Fruit fly (Drosophila melanogaster) whole organism, prepupa: Measurements from ENCODE around the gene CG6696.
A peak's percentile ranks its signal among the peaks of the same experiment; 100 is the strongest.

Experiments
- Blimp-1 ChIP-seq: fragments of 200-800 bp; sonication (Bioruptor generic); optimal IDR thresholded peaks from 3 replicates; lab custom pipeline; 2017; ENCODE audit warnings: missing biosample characterization, missing genetic modification characterization, mild to moderate bottlenecking, moderate library complexity, missing genetic modification reagents
- CG10631 ChIP-seq: fragments of 200-800 bp; sonication (Bioruptor generic); optimal IDR thresholded peaks from 2 replicates; lab custom pipeline; 2016; ENCODE audit warnings: missing biosample characterization, missing genetic modification characterization
- CG10669 ChIP-seq: fragments of 200-800 bp; sonication (Bioruptor generic); optimal IDR thresholded peaks from 3 replicates; lab custom pipeline; 2018; ENCODE audit warnings: missing biosample characterization, mild to moderate bottlenecking, missing genetic modification characterization, moderate library complexity
- CG11762 ChIP-seq: fragments of 200-800 bp; sonication (Bioruptor generic); optimal IDR thresholded peaks from 3 replicates; lab custom pipeline; 2016; ENCODE audit warnings: missing biosample characterization, missing genetic modification characterization; ENCODE audit not compliant: insufficient read depth
- CG1621 ChIP-seq: fragments of 200-800 bp; sonication (Bioruptor generic); optimal IDR thresholded peaks from 3 replicates; lab custom pipeline; 2018; ENCODE audit warnings: missing biosample characterization, mild to moderate bottlenecking, missing genetic modification characterization
- CG34406 ChIP-seq: fragments of 200-800 bp; sonication (Bioruptor generic); optimal IDR thresholded peaks from 3 replicates; lab custom pipeline; 2016; ENCODE audit warnings: missing biosample characterization, missing genetic modification characterization
- CG3919 ChIP-seq: fragments of 200-800 bp; sonication (Bioruptor generic); optimal IDR thresholded peaks from 3 replicates; lab custom pipeline; 2016; ENCODE audit warnings: missing biosample characterization, missing genetic modification characterization
- CG4318 ChIP-seq: fragments of 200-800 bp; sonication (Bioruptor generic); optimal IDR thresholded peaks from 3 replicates; lab custom pipeline; 2017; ENCODE audit warnings: missing biosample characterization, mild to moderate bottlenecking, missing genetic modification characterization
- CG6163 ChIP-seq: fragments of 200-800 bp; sonication (Bioruptor generic); IDR thresholded peaks from 3 replicates; pipeline ENCODE4 v1.3.6; 2022; ENCODE audit warnings: missing biosample characterization, missing genetic modification characterization
- CG6276 ChIP-seq: fragments of 200-800 bp; sonication (Bioruptor generic); optimal IDR thresholded peaks from 2 replicates; lab custom pipeline; 2017; ENCODE audit warnings: missing biosample characterization, mild to moderate bottlenecking, missing genetic modification characterization
- CG6792 ChIP-seq: fragments of 200-800 bp; sonication (Bioruptor generic); optimal IDR thresholded peaks from 3 replicates; lab custom pipeline; 2016; ENCODE audit warnings: missing biosample characterization, missing genetic modification characterization
- CG6808 ChIP-seq: fragments of 200-800 bp; sonication (Bioruptor generic); optimal IDR thresholded peaks from 3 replicates; lab custom pipeline; 2017; ENCODE audit warnings: missing biosample characterization, missing genetic modification characterization, mild to moderate bottlenecking, moderate library complexity, missing genetic modification reagents
- CG7368 ChIP-seq: fragments of 200-800 bp; sonication (Bioruptor generic); optimal IDR thresholded peaks from 3 replicates; lab custom pipeline; 2016; ENCODE audit warnings: missing biosample characterization, missing genetic modification characterization
- CG8119 ChIP-seq: fragments of 200-800 bp; sonication (Bioruptor generic); IDR thresholded peaks from 3 replicates; pipeline ENCODE4 v1.3.6; 2022; ENCODE audit warnings: missing biosample characterization, missing genetic modification characterization
- CG8319 ChIP-seq: fragments of 200-800 bp; sonication (Bioruptor generic); optimal IDR thresholded peaks from 3 replicates; lab custom pipeline; 2016; ENCODE audit warnings: missing biosample characterization, missing genetic modification characterization
- CG9139 ChIP-seq: fragments of 200-800 bp; sonication (Bioruptor generic); optimal IDR thresholded peaks from 3 replicates; lab custom pipeline; 2017; ENCODE audit warnings: missing biosample characterization, mild to moderate bottlenecking, missing genetic modification characterization
- Eip78C ChIP-seq: fragments of 200-800 bp; sonication (Bioruptor generic); peaks from one replicate; lab custom pipeline; 2016; ENCODE audit warnings: missing biosample characterization, missing genetic modification characterization
- Eip93F ChIP-seq: fragments of 200-800 bp; sonication (Bioruptor generic); optimal IDR thresholded peaks from 2 replicates; lab custom pipeline; 2016; ENCODE audit warnings: missing biosample characterization, mild to moderate bottlenecking, missing genetic modification characterization
- Ets21C ChIP-seq: fragments of 200-800 bp; sonication (Bioruptor generic); optimal IDR thresholded peaks from 3 replicates; lab custom pipeline; 2016; ENCODE audit warnings: missing biosample characterization, missing genetic modification characterization
- Ets96B ChIP-seq: fragments of 200-800 bp; optimal IDR thresholded peaks from 2 replicates; lab custom pipeline; 2019; ENCODE audit warnings: missing biosample characterization, mild to moderate bottlenecking, missing genetic modification characterization, moderate library complexity
- Gug ChIP-seq: fragments of 200-800 bp; sonication (Bioruptor generic); IDR thresholded peaks from 2 replicates; pipeline ENCODE4 v1.3.6; 2022; ENCODE audit warnings: missing biosample characterization, missing genetic modification characterization
- Hr38 ChIP-seq: sonication (Bioruptor generic); optimal IDR thresholded peaks from 2 replicates; lab custom pipeline; 2016; ENCODE audit warnings: missing biosample characterization, missing genetic modification characterization
- Lpt ChIP-seq: fragments of 200-800 bp; sonication (Bioruptor generic); optimal IDR thresholded peaks from 3 replicates; lab custom pipeline; 2016; ENCODE audit warnings: missing biosample characterization, missing genetic modification characterization
- Met ChIP-seq: fragments of 200-800 bp; sonication (Bioruptor generic); optimal IDR thresholded peaks from 3 replicates; lab custom pipeline; 2016; ENCODE audit warnings: missing biosample characterization, missing genetic modification characterization
- OdsH ChIP-seq: fragments of 200-800 bp; sonication (Bioruptor generic); optimal IDR thresholded peaks from 3 replicates; lab custom pipeline; 2016; ENCODE audit warnings: missing biosample characterization, missing genetic modification characterization
- Smox ChIP-seq: fragments of 200-800 bp; sonication (Bioruptor generic); optimal IDR thresholded peaks from 3 replicates; lab custom pipeline; 2016; ENCODE audit warnings: missing biosample characterization, missing genetic modification characterization
- Sox14 ChIP-seq: fragments of 200-800 bp; sonication (Bioruptor generic); optimal IDR thresholded peaks from 3 replicates; lab custom pipeline; 2016; ENCODE audit warnings: missing biosample characterization, missing genetic modification characterization
- achi ChIP-seq: fragments of 200-800 bp; sonication (Bioruptor generic); optimal IDR thresholded peaks from 3 replicates; lab custom pipeline; 2016; ENCODE audit warnings: missing biosample characterization, missing genetic modification characterization
- acj6 ChIP-seq: fragments of 200-800 bp; sonication (Bioruptor generic); optimal IDR thresholded peaks from 3 replicates; lab custom pipeline; 2016; ENCODE audit warnings: missing biosample characterization, missing genetic modification characterization
- cyc ChIP-seq: fragments of 200-800 bp; sonication (Bioruptor generic); optimal IDR thresholded peaks from 3 replicates; lab custom pipeline; 2016; ENCODE audit warnings: missing biosample characterization, missing genetic modification characterization
- dac ChIP-seq: fragments of 200-800 bp; sonication (Bioruptor generic); optimal IDR thresholded peaks from 2 replicates; lab custom pipeline; 2017; ENCODE audit warnings: missing biosample characterization, mild to moderate bottlenecking, missing genetic modification characterization
- dsx ChIP-seq: fragments of 200-800 bp; optimal IDR thresholded peaks from 3 replicates; lab custom pipeline; 2019; ENCODE audit warnings: missing biosample characterization, mild to moderate bottlenecking, missing genetic modification characterization, moderate library complexity; ENCODE audit not compliant: poor library complexity, severe bottlenecking
- esn ChIP-seq: fragments of 200-800 bp; sonication (Bioruptor generic); optimal IDR thresholded peaks from 2 replicates; lab custom pipeline; 2016; ENCODE audit warnings: missing biosample characterization, mild to moderate bottlenecking, missing genetic modification characterization, moderate library complexity
- fkh ChIP-seq: fragments of 200-800 bp; sonication (Bioruptor generic); optimal IDR thresholded peaks from 3 replicates; lab custom pipeline; 2017; ENCODE audit warnings: missing biosample characterization, mild to moderate bottlenecking, missing genetic modification characterization, moderate library complexity
- lz ChIP-seq: fragments of 200-800 bp; sonication (Bioruptor generic); optimal IDR thresholded peaks from 3 replicates; lab custom pipeline; 2016; ENCODE audit warnings: missing biosample characterization, missing genetic modification characterization
- net ChIP-seq: fragments of 200-800 bp; sonication (Bioruptor generic); optimal IDR thresholded peaks from 3 replicates; lab custom pipeline; 2016; ENCODE audit warnings: missing biosample characterization, missing genetic modification characterization
- pdm3 ChIP-seq: fragments of 200-800 bp; sonication (Bioruptor generic); optimal IDR thresholded peaks from 3 replicates; lab custom pipeline; 2016; ENCODE audit warnings: missing biosample characterization, missing genetic modification characterization
- salr ChIP-seq, 2 experiments: fragments of 200-800 bp; sonication (Bioruptor generic); optimal IDR thresholded peaks; 3 replicates each; lab custom pipeline; 2016 to 2018; ENCODE audit warnings: missing biosample characterization in 2 of 2, missing genetic modification characterization in 2 of 2, mild to moderate bottlenecking in 1 of 2
- spab ChIP-seq: fragments of 200-800 bp; sonication (Bioruptor generic); optimal IDR thresholded peaks from 2 replicates; lab custom pipeline; 2017; ENCODE audit warnings: missing biosample characterization, mild to moderate bottlenecking, missing genetic modification characterization, missing genetic modification reagents
- ss ChIP-seq, 2 experiments: fragments of 200-800 bp; sonication (Bioruptor generic); optimal IDR thresholded peaks; 2 replicates in 1 of 2; 3 replicates in 1 of 2; lab custom pipeline; 2017 to 2018; ENCODE audit warnings: mild to moderate bottlenecking in 2 of 2, missing biosample characterization in 2 of 2, missing genetic modification characterization in 2 of 2, moderate library complexity in 1 of 2
- svp ChIP-seq: fragments of 200-800 bp; sonication (Bioruptor generic); peaks from one replicate; lab custom pipeline; 2016; ENCODE audit warnings: missing biosample characterization, missing genetic modification characterization
- topi ChIP-seq: fragments of 200-800 bp; sonication (Bioruptor generic); optimal IDR thresholded peaks from 3 replicates; lab custom pipeline; 2016; ENCODE audit warnings: missing biosample characterization, missing genetic modification characterization
- vri ChIP-seq: fragments of 200-800 bp; sonication (Bioruptor generic); optimal IDR thresholded peaks from 3 replicates; lab custom pipeline; 2016; ENCODE audit warnings: missing biosample characterization, mild to moderate bottlenecking, missing genetic modification characterization

The CG6696 gene

dm6 chrX:18684504-18684903 is 22.6 kb upstream of the CG6696 start:
- TF ChIP-seq Sox14 (GFP tag; lab: Kevin White, UChicago) (no peak), dsx (GFP tag; lab: Kevin White, UChicago) (peak; percentile 78), CG1621 (peak; percentile 17), Blimp-1 (GFP tag; lab: Kevin White, UChicago) (no peak), Gug (GFP tag; lab: Robert Waterston, UW) (no peak), acj6 (GFP tag; lab: Kevin White, UChicago) (no peak), Smox (no peak), Eip78C (peak; percentile 35), Eip93F (GFP tag; lab: Kevin White, UChicago) (no peak), esn (GFP tag; lab: Kevin White, UChicago) (no peak), ss (GFP tag; optimal IDR thresholded peaks at IDR 0.05; lab: Kevin White, UChicago) (peak in 1 of 2 experiments; percentile 81)
- TF ChIP-seq, all 60 proteins: peak for 4

- no peak for TF ChIP-seq CG10631 (GFP tag; lab: Kevin White, UChicago)
- no peak for TF ChIP-seq CG6276
- no peak for TF ChIP-seq achi (GFP tag; lab: Kevin White, UChicago)
- TF ChIP-seq acj6 (GFP tag; lab: Kevin White, UChicago), result no peak
- TF ChIP-seq, all 60 proteins: peak for 0
Measured at dm6 chrX:18682815-18683214, 20.9 kb upstream of the CG6696 start.

dm6 chrX:18681410-18681809 is 19.5 kb upstream of the CG6696 start:
- TF ChIP-seq Eip78C, result peak; percentile 5
- TF ChIP-seq dsx (GFP tag; lab: Kevin White, UChicago), result no peak
- TF ChIP-seq Eip93F (GFP tag; lab: Kevin White, UChicago), result no peak
- TF ChIP-seq, all 60 proteins: peak for 1

dm6 chrX:18678876-18679275 is 16.9 kb upstream of the CG6696 start:
- peak; percentile 34 for TF ChIP-seq acj6 (GFP tag; lab: Kevin White, UChicago)
- no peak for TF ChIP-seq CG9139 (GFP tag; lab: Kevin White, UChicago)
- TF ChIP-seq fkh (GFP tag; lab: Kevin White, UChicago), result no peak
- no peak for TF ChIP-seq CG10669 (GFP tag; lab: Kevin White, UChicago)
- peak; percentile 48 for TF ChIP-seq svp (GFP tag; lab: Kevin White, UChicago)
- no peak for TF ChIP-seq Eip93F (GFP tag; lab: Kevin White, UChicago)
- no peak for TF ChIP-seq Lpt (GFP tag; lab: Kevin White, UChicago)
- TF ChIP-seq CG11762 (GFP tag; lab: Kevin White, UChicago), result no peak
- TF ChIP-seq Smox, result peak; percentile 10
- peak; percentile 36 for TF ChIP-seq OdsH (GFP tag; lab: Kevin White, UChicago)
- TF ChIP-seq Gug (GFP tag; lab: Robert Waterston, UW), result no peak
- peak; percentile 15 for TF ChIP-seq CG34406 (GFP tag; lab: Kevin White, UChicago)
- peak; percentile 47 for TF ChIP-seq CG3919 (GFP tag; lab: Kevin White, UChicago)
- TF ChIP-seq Hr38 (GFP tag; lab: Kevin White, UChicago), result no peak
- TF ChIP-seq vri (GFP tag; lab: Kevin White, UChicago), result no peak
- no peak for TF ChIP-seq salr (GFP tag; optimal IDR thresholded peaks at IDR 0.05; lab: Kevin White, UChicago)
- no peak for TF ChIP-seq spab (GFP tag; lab: Kevin White, UChicago)
- no peak for TF ChIP-seq lz (GFP tag; lab: Kevin White, UChicago)
- peak; percentile 47; the same call in 1 of the 3 replicates for TF ChIP-seq CG8119 (GFP tag; lab: Robert Waterston, UW)
- peak; percentile 25 for TF ChIP-seq Sox14 (GFP tag; lab: Kevin White, UChicago)
- TF ChIP-seq Ets96B (tag; lab: Kevin White, UChicago), result no peak
- peak; percentile 45 for TF ChIP-seq achi (GFP tag; lab: Kevin White, UChicago)
- TF ChIP-seq CG8319 (GFP tag; lab: Kevin White, UChicago), result peak; percentile 2
- TF ChIP-seq Ets21C (GFP tag; lab: Kevin White, UChicago), result no peak
- peak; percentile 4 for TF ChIP-seq dac (GFP tag; lab: Kevin White, UChicago)
- TF ChIP-seq cyc (GFP tag; lab: Kevin White, UChicago), result peak; percentile 21
- TF ChIP-seq CG10631 (GFP tag; lab: Kevin White, UChicago), result peak; percentile 29
- peak in 1 of 2 experiments; percentile 15 for TF ChIP-seq ss (GFP tag; optimal IDR thresholded peaks at IDR 0.05; lab: Kevin White, UChicago)
- peak; percentile 32 for TF ChIP-seq CG4318
- peak; percentile 55 for TF ChIP-seq pdm3
- no peak for TF ChIP-seq CG6808 (GFP tag; lab: Kevin White, UChicago)
- TF ChIP-seq Blimp-1 (GFP tag; lab: Kevin White, UChicago), result no peak
- peak; percentile 31 for TF ChIP-seq net (GFP tag; lab: Kevin White, UChicago)
- no peak for TF ChIP-seq topi (GFP tag; lab: Kevin White, UChicago)
- peak; percentile 37 for TF ChIP-seq CG6792 (GFP tag; lab: Kevin White, UChicago)
- peak; percentile 73 for TF ChIP-seq Eip78C
- no peak for TF ChIP-seq dsx (GFP tag; lab: Kevin White, UChicago)
- TF ChIP-seq CG6163 (GFP tag; lab: Robert Waterston, UW), result peak; percentile 71
- TF ChIP-seq CG7368 (GFP tag; lab: Kevin White, UChicago), result no peak
- TF ChIP-seq Met, result peak; percentile 18
